Worm (Caenorhabditis elegans): ENCODE data around the gene klf-2.

Gene klf-2

DNA sequence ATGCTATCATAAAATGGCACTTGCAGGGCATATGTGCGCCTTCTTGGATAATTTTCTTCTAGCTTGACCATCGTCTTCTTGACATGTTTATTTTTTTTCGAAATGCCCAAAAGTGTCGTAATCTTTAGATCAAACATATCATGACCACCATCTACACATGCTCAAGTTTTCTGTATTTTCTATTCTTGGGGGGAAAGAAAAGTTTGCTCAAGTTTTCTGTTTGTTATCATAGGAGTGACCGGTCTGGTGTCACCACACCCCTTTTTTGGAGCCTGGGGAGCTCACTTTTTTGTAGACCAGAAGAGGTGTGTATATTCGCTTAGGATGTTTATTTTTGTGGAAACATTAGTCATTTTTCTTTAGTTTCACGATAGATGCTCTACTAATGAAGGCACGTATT is at the start of gene klf-2:
Gene klf-2, plus strand, starts transcription at position 301 of the 400 bp plus-strand sequence.
- TF ChIP-seq snu-23 (GFP tag; optimal IDR thresholded peaks at IDR 0.05) (no peak), tbx-2 (tag; optimal IDR thresholded peaks at IDR 0.05) (no peak), pax-3 (tag; optimal IDR thresholded peaks at IDR 0.05) (no peak), nhr-20 (tag; optimal IDR thresholded peaks at IDR 0.05) (no peak), egl-27 (tag; optimal IDR thresholded peaks at IDR 0.05) (no peak), vab-15 (tag; optimal IDR thresholded peaks at IDR 0.05) (no peak), efl-1 (optimal IDR thresholded peaks at IDR 0.05) (no peak), efl-1 (GFP tag; optimal IDR thresholded peaks at IDR 0.05 in 1 of 2) (no peak), egl-13 (tag; optimal IDR thresholded peaks at IDR 0.05) (no peak), unc-62 (GFP tag; optimal IDR thresholded peaks at IDR 0.05) (no peak), Y116A8C.19 (tag; optimal IDR thresholded peaks at IDR 0.05; ENCODE audit: borderline replicate concordance) (no peak), ets-5 (GFP tag; IDR thresholded peaks at IDR 0.05) (no peak), nhr-28 (tag; optimal IDR thresholded peaks at IDR 0.05) (no peak), nhr-77 (tag; optimal IDR thresholded peaks at IDR 0.05) (no peak), hpl-2 (GFP tag; optimal IDR thresholded peaks at IDR 0.05) (no peak), nhr-85 (tag) (no peak), swsn-7 (tag; optimal IDR thresholded peaks at IDR 0.05) (no peak), elt-3 (tag; optimal IDR thresholded peaks at IDR 0.05) (no peak), nhr-84 (tag; optimal IDR thresholded peaks at IDR 0.05) (no peak), nhr-71 (tag; optimal IDR thresholded peaks at IDR 0.05) (no peak), unc-86 (tag; optimal IDR thresholded peaks at IDR 0.05) (no peak)

DNA sequence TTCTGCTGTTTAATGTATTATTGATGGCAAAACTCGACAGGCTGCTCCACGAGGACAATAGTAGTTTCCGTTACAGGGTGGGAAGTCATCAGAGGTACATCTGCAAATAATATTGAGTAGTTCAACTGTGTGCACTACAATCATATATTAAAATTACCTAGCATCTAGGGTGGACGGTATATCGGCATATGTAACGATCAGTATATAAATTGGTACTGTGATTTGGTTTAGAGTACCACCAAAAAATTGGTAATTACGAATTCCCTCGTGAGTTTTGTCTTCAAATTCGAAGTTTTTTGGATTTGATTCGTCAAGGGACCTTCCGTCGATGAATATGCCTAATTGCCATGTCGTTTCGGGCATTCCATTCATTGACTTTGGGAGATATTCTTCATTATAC is 48.6 kb upstream of the klf-2 start, which contains the start of gene ttr-13:
Gene ttr-13, minus strand, starts transcription at position 101 of the 400 bp plus-strand sequence.
- TF ChIP-seq nhr-90 (tag; optimal IDR thresholded peaks at IDR 0.05; ENCODE audit: poor library complexity) (no peak), nhr-19 (GFP tag; conservative IDR thresholded peaks at IDR 0.05) (no peak), tbx-2 (tag; optimal IDR thresholded peaks at IDR 0.05) (no peak), ceh-8 (GFP tag; optimal IDR thresholded peaks at IDR 0.05) (no peak), nhr-20 (tag; optimal IDR thresholded peaks at IDR 0.05) (no peak), nhr-12 (tag; optimal IDR thresholded peaks at IDR 0.05) (no peak), unc-86 (tag; optimal IDR thresholded peaks at IDR 0.05) (no peak), ceh-82 (tag; optimal IDR thresholded peaks at IDR 0.05) (no peak), ces-1 (GFP tag; optimal IDR thresholded peaks at IDR 0.05) (no peak)

DNA sequence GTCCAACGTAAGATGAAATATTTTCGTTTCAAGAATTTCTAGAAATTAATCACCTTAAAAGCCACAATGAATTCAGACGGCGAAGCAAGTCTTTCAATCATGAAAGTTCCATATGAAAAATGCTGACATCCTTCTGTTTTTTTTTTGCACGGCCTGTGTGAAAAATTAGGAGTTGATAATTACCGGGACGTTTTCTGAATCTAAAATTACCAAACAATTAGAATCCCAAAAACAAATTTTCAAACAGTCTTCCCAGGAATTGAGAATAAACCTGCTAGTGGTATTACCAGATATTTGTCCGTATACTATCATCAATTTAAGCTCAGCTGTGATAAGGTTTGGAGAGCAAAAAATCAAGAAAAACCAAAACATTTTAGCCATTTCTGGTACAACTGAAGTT is 47.1 kb upstream of the klf-2 start, which contains the start of gene Y44A6B.3:
Gene Y44A6B.3, minus strand, starts transcription at position 101 of the 400 bp plus-strand sequence.
- TF ChIP-seq sup-37 (GFP tag; optimal IDR thresholded peaks at IDR 0.05) (no peak), efl-1 (optimal IDR thresholded peaks at IDR 0.05) (no peak), efl-1 (GFP tag; optimal IDR thresholded peaks at IDR 0.05 in 1 of 2) (peak in 1 of 2 experiments; percentile 1)

DNA sequence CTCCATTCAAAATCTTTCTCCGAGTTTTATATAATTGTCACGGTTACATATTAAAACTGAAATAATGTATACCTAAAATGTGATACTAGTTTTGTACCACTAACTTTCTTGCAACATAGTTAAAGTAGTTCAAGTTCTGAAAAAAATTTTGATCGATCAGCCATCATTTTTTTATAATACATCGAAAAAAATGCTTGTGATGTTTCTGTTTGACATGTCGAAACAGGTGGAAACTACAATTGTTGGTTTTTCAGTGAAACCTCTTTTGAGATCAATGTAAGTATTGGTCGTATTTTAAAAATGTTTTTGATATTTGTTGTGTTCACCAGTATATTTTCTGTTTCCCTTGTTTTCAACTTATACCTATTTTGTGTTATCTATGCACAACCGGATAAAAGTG is 46.2 kb upstream of the klf-2 start, which contains the start of gene srxa-14:
Gene srxa-14, plus strand, starts transcription at position 301 of the 400 bp plus-strand sequence.
- TF ChIP-seq nhr-20 (tag; optimal IDR thresholded peaks at IDR 0.05) (no peak), nhr-11 (tag; optimal IDR thresholded peaks at IDR 0.05) (no peak), lin-35 (GFP tag; optimal IDR thresholded peaks at IDR 0.05) (no peak)

DNA sequence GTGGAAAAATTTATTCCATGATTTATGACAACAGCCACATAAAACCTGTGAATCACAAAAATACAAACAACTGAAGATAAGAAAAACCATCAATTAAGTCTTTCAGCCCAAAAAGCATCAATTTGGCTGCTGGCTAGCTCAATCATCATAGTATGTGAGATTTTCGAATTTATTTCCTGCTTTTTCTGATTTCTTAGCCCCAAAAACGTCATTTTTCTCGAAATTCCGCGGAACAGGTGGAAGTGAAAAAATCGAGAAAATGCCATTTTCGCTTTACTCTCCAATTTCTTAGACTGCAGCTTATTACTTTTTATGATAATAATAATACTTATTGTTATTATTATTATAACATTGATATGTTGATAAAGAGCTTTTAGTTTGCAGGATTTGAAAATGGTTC is 43.6 kb upstream of the klf-2 start, which contains the start of gene srxa-15:
Gene srxa-15, plus strand, starts transcription at position 301 of the 400 bp plus-strand sequence.
- TF ChIP-seq mdl-1 (tag; optimal IDR thresholded peaks at IDR 0.05) (no peak), fkh-8 (tag; optimal IDR thresholded peaks at IDR 0.05) (peak; percentile 7), hlh-4 (tag; optimal IDR thresholded peaks at IDR 0.05) (peak; percentile 60)

DNA sequence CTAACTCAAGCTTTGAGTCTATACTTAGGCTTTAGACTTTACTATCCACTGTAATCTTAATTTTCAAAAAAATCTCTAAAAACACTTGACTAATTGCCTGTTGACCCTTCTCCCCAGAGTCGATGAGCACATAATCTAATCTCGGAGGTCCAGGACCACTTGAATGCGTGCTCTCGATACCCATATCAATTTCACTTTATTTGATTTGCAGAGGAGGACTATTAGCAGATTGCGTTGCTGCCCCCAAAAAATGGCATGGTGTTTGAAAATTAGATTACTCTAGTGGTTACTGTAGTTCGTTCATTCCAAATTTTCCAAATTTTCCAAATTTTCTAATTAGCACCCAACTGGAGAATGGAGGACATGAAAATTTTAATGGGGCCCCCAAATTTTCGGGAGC is 40.0 kb upstream of the klf-2 start:
- no peak for TF ChIP-seq fkh-4 (tag; optimal IDR thresholded peaks at IDR 0.05; ENCODE audit: borderline replicate concordance)
- TF ChIP-seq mab-9 (GFP tag; IDR thresholded peaks at IDR 0.05): 0 out of 2 replicates have a peak, but pooled peaks have one; percentile 10
- TF ChIP-seq sptf-1 (tag; optimal IDR thresholded peaks at IDR 0.05): no peak
- TF ChIP-seq grh-1 (GFP tag; IDR thresholded peaks at IDR 0.05): no peak
- TF ChIP-seq nhr-19 (GFP tag; conservative IDR thresholded peaks at IDR 0.05): no peak
- no peak for TF ChIP-seq ceh-63 (GFP tag; optimal IDR thresholded peaks at IDR 0.05)
